Worm (Caenorhabditis elegans) whole organism, early embryonic: ENCODE data around the gene cdc-48.1.

Experiments used
- ama-1 ChIP-seq: fragments of 150-350 bp; optimal IDR thresholded peaks from 2 replicates; lab custom pipeline; 2014
- flt-1 ChIP-seq: fragments of 200-800 bp; sonication (Bioruptor generic); IDR thresholded peaks from 2 replicates; pipeline ENCODE4 v1.3.6; 2022; ENCODE audit warnings: missing genetic modification characterization, missing compliant biosample characterization
- hmbx-1 ChIP-seq: sonication (generic microtip); optimal IDR thresholded peaks from 2 replicates; lab custom pipeline; 2016; ENCODE audit warnings: mild to moderate bottlenecking, missing genetic modification characterization, missing compliant biosample characterization
- hmg-4 ChIP-seq: fragments of 200-800 bp; sonication (Bioruptor generic); optimal IDR thresholded peaks from 2 replicates; lab custom pipeline; 2018; ENCODE audit warnings: mild to moderate bottlenecking, missing genetic modification characterization, missing compliant biosample characterization
- pes-1 ChIP-seq: fragments of 200-800 bp; sonication (Bioruptor generic); IDR thresholded peaks from 2 replicates; pipeline ENCODE4 v1.3.6; 2022; ENCODE audit warnings: missing genetic modification reagents, missing genetic modification characterization, missing compliant biosample characterization
- scrt-1 ChIP-seq: fragments of 200-800 bp; sonication (Bioruptor generic); IDR thresholded peaks from 2 replicates; pipeline ENCODE4 v1.3.6; 2022; ENCODE audit warnings: missing genetic modification characterization, missing compliant biosample characterization

ce11 chrII:10564578-10564977 is 1.4 kb upstream of the cdc-48.1 start, which contains the start of the genes C06A1.6 and C06A1.7:
- no peak for TF ChIP-seq flt-1 (GFP tag; lab: Robert Waterston, UW)
- no peak for TF ChIP-seq hmg-4 (GFP tag; lab: Kevin White, UChicago)
- TF ChIP-seq ama-1 (lab: Kevin White, UChicago), result no peak
- no peak for TF ChIP-seq pes-1
- TF ChIP-seq scrt-1 (GFP tag; lab: Robert Waterston, UW), result no peak
- no peak for TF ChIP-seq hmbx-1 (tag; lab: Kevin White, UChicago)
